Fruit fly (Drosophila melanogaster): ENCODE measurements around the gene CG44422.
A peak's percentile ranks its signal among the peaks of the same experiment; 100 is the strongest.

The CG44422 gene

dm6 chrX:11302683-11303082, at the start of gene CG44422:
CG44422 (minus strand) TSS chrX:11302783.
- no peak for TF ChIP-seq pho (GFP tag; optimal IDR thresholded peaks at IDR 0.05)
- no peak for TF ChIP-seq CG13894 (tag; optimal IDR thresholded peaks at IDR 0.05)

dm6 chrX:11351351-11351750, 48.8 kb upstream of the CG44422 start:
- TF ChIP-seq Myb (GFP tag; optimal IDR thresholded peaks at IDR 0.05) (peak; percentile 82), chn (GFP tag; optimal IDR thresholded peaks at IDR 0.05) (peak; percentile 91), MBD-R2 (GFP tag; IDR thresholded peaks at IDR 0.05) (peak; percentile 87), CG12744 (GFP tag; optimal IDR thresholded peaks at IDR 0.05) (peak; percentile 84), CG32532 (GFP tag; IDR thresholded peaks at IDR 0.05) (peak; percentile 96), tx (GFP tag; optimal IDR thresholded peaks at IDR 0.05) (peak; percentile 89), CG17612 (GFP tag; IDR thresholded peaks at IDR 0.05) (peak; percentile 83), Scr (GFP tag; IDR thresholded peaks at IDR 0.05; ENCODE audit: partially characterized antibody) (no peak), rib (GFP tag; IDR thresholded peaks at IDR 0.05) (peak; percentile 83), sd (tag; optimal IDR thresholded peaks at IDR 0.05) (peak; percentile 70), CG31365 (tag; optimal IDR thresholded peaks at IDR 0.05) (peak; percentile 78), CG6854 (GFP tag; optimal IDR thresholded peaks at IDR 0.05) (peak; percentile 82), CG12236 (GFP tag; optimal IDR thresholded peaks at IDR 0.05) (peak; percentile 76), CG10274 (GFP tag; optimal IDR thresholded peaks at IDR 0.05) (peak; percentile 85), pum (GFP tag; optimal IDR thresholded peaks at IDR 0.05) (peak; percentile 92), CG13287 (GFP tag; IDR thresholded peaks at IDR 0.05; ENCODE audit: partially characterized antibody) (no peak), jing (GFP tag; optimal IDR thresholded peaks at IDR 0.05) (peak; percentile 91), grn (GFP tag; optimal IDR thresholded peaks at IDR 0.05) (peak; percentile 34), gt (GFP tag; IDR thresholded peaks at IDR 0.05) (peak; percentile 87), knrl (GFP tag; IDR thresholded peaks at IDR 0.05; ENCODE audit: partially characterized antibody) (no peak), CG2678 (tag; optimal IDR thresholded peaks at IDR 0.05) (peak; percentile 93), run (tag; optimal IDR thresholded peaks at IDR 0.05) (peak; percentile 69), Ets97D (GFP tag; optimal IDR thresholded peaks at IDR 0.05) (peak; percentile 63), lab (GFP tag; optimal IDR thresholded peaks at IDR 0.05) (peak; percentile 96), CG3847 (GFP tag; IDR thresholded peaks at IDR 0.05) (peak; percentile 93), chinmo (GFP tag; IDR thresholded peaks at IDR 0.05; ENCODE audit: partially characterized antibody) (no peak), caup (GFP tag; optimal IDR thresholded peaks at IDR 0.05; ENCODE audit: severe bottlenecking) (peak; percentile 89), CG11560 (tag; IDR thresholded peaks at IDR 0.05) (peak; percentile 82; the same call in 2 of the 3 replicates), az2 (GFP tag; optimal IDR thresholded peaks at IDR 0.05) (peak; percentile 93), HLH54F (GFP tag; optimal IDR thresholded peaks at IDR 0.05) (peak; percentile 92), D19B (GFP tag; optimal IDR thresholded peaks at IDR 0.05) (peak; percentile 76), CG11085 (GFP tag; IDR thresholded peaks at IDR 0.05) (peak; percentile 91), sisA (GFP tag; IDR thresholded peaks at IDR 0.05) (peak; percentile 97), CG34224 (GFP tag; IDR thresholded peaks at IDR 0.05; ENCODE audit: partially characterized antibody) (no peak), fd102C (GFP tag; optimal IDR thresholded peaks at IDR 0.05) (no peak), CG6689 (GFP tag; IDR thresholded peaks at IDR 0.05) (peak; percentile 94), wdn (GFP tag; IDR thresholded peaks at IDR 0.05) (peak; percentile 88), CG4282 (GFP tag; optimal IDR thresholded peaks at IDR 0.05) (peak; percentile 58), Ets65A (GFP tag) (peak; percentile 99), CG17186 (GFP tag; optimal IDR thresholded peaks at IDR 0.05) (peak; percentile 65), CG12299 (tag; optimal IDR thresholded peaks at IDR 0.05) (peak; percentile 88), lilli (GFP tag; optimal IDR thresholded peaks at IDR 0.05) (peak; percentile 94), NfI (GFP tag; optimal IDR thresholded peaks at IDR 0.05) (peak; percentile 95), Ada2b (GFP tag; IDR thresholded peaks at IDR 0.05) (peak; percentile 96), CG3838 (GFP tag; optimal IDR thresholded peaks at IDR 0.05) (peak; percentile 77), pnt (GFP tag; optimal IDR thresholded peaks at IDR 0.05) (peak; percentile 95), gfzf (GFP tag; optimal IDR thresholded peaks at IDR 0.05) (no peak)
